Worm (Caenorhabditis elegans): ENCODE data around the gene Y52E8A.2.

Y52E8A.2 gene

ce11 chrII:4328716-4329115 is 8.1 kb downstream of the Y52E8A.2 start, which contains the start of gene H20J04.4:
H20J04.4 (plus strand) TSS chrII:4329016.
- TF ChIP-seq pat-9 (tag; optimal IDR thresholded peaks at IDR 0.05) (no peak), dmd-4 (tag; optimal IDR thresholded peaks at IDR 0.05; ENCODE audit: borderline replicate concordance) (no peak), tbx-7 (tag; optimal IDR thresholded peaks at IDR 0.05) (no peak), hlh-13 (GFP tag; optimal IDR thresholded peaks at IDR 0.05) (no peak), pha-2 (tag; optimal IDR thresholded peaks at IDR 0.05) (no peak), fkh-10 (GFP tag; optimal IDR thresholded peaks at IDR 0.05) (no peak), sox-2 (GFP tag; IDR thresholded peaks at IDR 0.05) (no peak), ets-4 (tag; optimal IDR thresholded peaks at IDR 0.05) (no peak), K09A11.1 (tag; optimal IDR thresholded peaks at IDR 0.05; ENCODE audit: insufficient read depth) (no peak), unc-3 (GFP tag; conservative IDR thresholded peaks at IDR 0.05) (no peak), unc-3 (tag; optimal IDR thresholded peaks at IDR 0.05) (no peak), ceh-18 (tag; optimal IDR thresholded peaks at IDR 0.05) (no peak), ttx-3 (tag; optimal IDR thresholded peaks at IDR 0.05) (no peak), fax-1 (tag; optimal IDR thresholded peaks at IDR 0.05) (no peak), rnt-1 (tag; optimal IDR thresholded peaks at IDR 0.05) (no peak), lim-6 (tag; optimal IDR thresholded peaks at IDR 0.05) (no peak), tbx-2 (tag; optimal IDR thresholded peaks at IDR 0.05) (no peak), npax-4 (tag; optimal IDR thresholded peaks at IDR 0.05) (no peak), eyg-1 (tag; optimal IDR thresholded peaks at IDR 0.05) (no peak)

ce11 chrII:4334448-4334847 is 13.8 kb downstream of the Y52E8A.2 start, which contains the start of gene madf-3:
madf-3 (plus strand) TSS chrII:4334748.
- TF ChIP-seq mec-3 (tag; optimal IDR thresholded peaks at IDR 0.05; ENCODE audit: borderline replicate concordance) (no peak), nhr-11 (tag; optimal IDR thresholded peaks at IDR 0.05) (no peak)

- TF ChIP-seq nfya-1 (tag; optimal IDR thresholded peaks at IDR 0.05) (peak; percentile 90), ceh-14 (tag; optimal IDR thresholded peaks at IDR 0.05) (no peak), dmd-4 (tag; optimal IDR thresholded peaks at IDR 0.05; ENCODE audit: borderline replicate concordance) (no peak)
Measured at ce11 chrII:4337731-4338130, 17.1 kb downstream of the Y52E8A.2 start.

ce11 chrII:4339882-4340281 is 19.2 kb downstream of the Y52E8A.2 start, which contains the start of gene athp-2:
athp-2 (plus strand) TSS chrII:4340182.
- TF ChIP-seq lim-6 (tag; optimal IDR thresholded peaks at IDR 0.05) (no peak), hlh-13 (GFP tag; optimal IDR thresholded peaks at IDR 0.05) (no peak), fkh-6 (tag; optimal IDR thresholded peaks at IDR 0.05) (no peak), odd-2 (tag; optimal IDR thresholded peaks at IDR 0.05) (no peak), tbx-2 (tag; optimal IDR thresholded peaks at IDR 0.05) (no peak), ttx-3 (tag; optimal IDR thresholded peaks at IDR 0.05) (no peak), gmeb-2 (tag; optimal IDR thresholded peaks at IDR 0.05) (no peak), hlh-30 (tag; optimal IDR thresholded peaks at IDR 0.05; ENCODE audit: insufficient read depth) (no peak), ceh-19 (GFP tag; optimal IDR thresholded peaks at IDR 0.05) (no peak), ceh-2 (tag; optimal IDR thresholded peaks at IDR 0.05) (no peak), madf-2 (tag; optimal IDR thresholded peaks at IDR 0.05) (no peak), nhr-11 (tag; optimal IDR thresholded peaks at IDR 0.05) (no peak), pha-2 (tag; optimal IDR thresholded peaks at IDR 0.05) (no peak), Y22D7AL.16 (tag; optimal IDR thresholded peaks at IDR 0.05) (no peak), K09A11.1 (tag; optimal IDR thresholded peaks at IDR 0.05; ENCODE audit: insufficient read depth) (no peak), che-1 (tag; optimal IDR thresholded peaks at IDR 0.05) (no peak), F13H6.1 (tag; optimal IDR thresholded peaks at IDR 0.05) (no peak)

ce11 chrII:4341484-4341883 is 20.8 kb downstream of the Y52E8A.2 start:
- TF ChIP-seq pros-1 (tag; optimal IDR thresholded peaks at IDR 0.05) (no peak), pha-2 (tag; optimal IDR thresholded peaks at IDR 0.05) (no peak), nfya-1 (tag; optimal IDR thresholded peaks at IDR 0.05) (peak; percentile 98)

Measured in whole organism, late embryonic.